Fruit fly (Drosophila melanogaster) whole organism, embryonic: ENCODE measurements around the gene CG4452.

Source experiments
- Awh ChIP-seq: fragments of 200-800 bp; sonication (Bioruptor generic); IDR thresholded peaks from 2 replicates; pipeline ENCODE4, ENCODE4 v1.3.6; 2022; ENCODE audit warnings: missing biosample characterization, missing genetic modification characterization
- CG12236 ChIP-seq: fragments of 200-800 bp; sonication (Bioruptor generic); optimal IDR thresholded peaks from 2 replicates; lab custom pipeline; 2016; ENCODE audit warnings: missing biosample characterization, missing genetic modification characterization
- CG12299 ChIP-seq: fragments of 200-800 bp; sonication (Bioruptor generic); optimal IDR thresholded peaks from 2 replicates; lab custom pipeline; 2018; ENCODE audit warnings: missing biosample characterization, mild to moderate bottlenecking, missing genetic modification characterization
- CG12391 ChIP-seq: fragments of 200-800 bp; sonication (Bioruptor generic); optimal IDR thresholded peaks from 3 replicates; lab custom pipeline; 2018; ENCODE audit warnings: missing biosample characterization, mild to moderate bottlenecking, missing genetic modification characterization, moderate library complexity
- CG13296 ChIP-seq: fragments of 200-800 bp; sonication (Bioruptor generic); optimal IDR thresholded peaks from 3 replicates; lab custom pipeline; 2018; ENCODE audit warnings: missing biosample characterization, mild to moderate bottlenecking, missing genetic modification characterization
- CG13424 ChIP-seq: fragments of 200-800 bp; sonication (Bioruptor generic); optimal IDR thresholded peaks from 2 replicates; lab custom pipeline; 2019; ENCODE audit warnings: missing biosample characterization, mild to moderate bottlenecking, missing genetic modification characterization, moderate library complexity
- CG14441 ChIP-seq: fragments of 200-800 bp; sonication (Bioruptor generic); IDR thresholded peaks from 2 replicates; pipeline ENCODE4 v1.3.6; 2022; ENCODE audit warnings: missing biosample characterization, missing genetic modification characterization
- CG14965 ChIP-seq: fragments of 200-800 bp; sonication (Bioruptor generic); optimal IDR thresholded peaks from 2 replicates; lab custom pipeline; 2016; ENCODE audit warnings: missing biosample characterization, missing genetic modification characterization, borderline replicate concordance
- CG15269 ChIP-seq: fragments of 200-800 bp; sonication (Bioruptor generic); optimal IDR thresholded peaks from 2 replicates; lab custom pipeline; 2018; ENCODE audit warnings: missing biosample characterization, mild to moderate bottlenecking, missing genetic modification characterization, moderate library complexity
- CG17328 ChIP-seq: fragments of 200-800 bp; sonication (Bioruptor generic); IDR thresholded peaks from 2 replicates; pipeline ENCODE4 v1.3.6; 2022; ENCODE audit warnings: missing biosample characterization, missing genetic modification characterization
- CG17568 ChIP-seq: fragments of 200-800 bp; sonication (Bioruptor generic); optimal IDR thresholded peaks from 2 replicates; lab custom pipeline; 2018; ENCODE audit warnings: missing biosample characterization, mild to moderate bottlenecking, missing genetic modification characterization, moderate library complexity
- CG17802 ChIP-seq: fragments of 200-800 bp; sonication (Bioruptor generic); optimal IDR thresholded peaks from 2 replicates; lab custom pipeline; 2018; ENCODE audit warnings: missing biosample characterization, mild to moderate bottlenecking, missing genetic modification characterization, moderate library complexity
- CG3281 ChIP-seq: fragments of 200-800 bp; sonication (Bioruptor generic); optimal IDR thresholded peaks from 3 replicates; lab custom pipeline; 2017; ENCODE audit warnings: missing biosample characterization, mild to moderate bottlenecking, missing genetic modification characterization
- CG6813 ChIP-seq: fragments of 200-800 bp; sonication (Bioruptor generic); optimal IDR thresholded peaks from 2 replicates; lab custom pipeline; 2017; ENCODE audit warnings: missing biosample characterization, missing genetic modification characterization, mild to moderate bottlenecking, moderate library complexity, missing genetic modification reagents
- CG7357 ChIP-seq: fragments of 200-800 bp; sonication (Bioruptor generic); IDR thresholded peaks from 3 replicates; pipeline ENCODE4 v1.3.6; 2022; ENCODE audit warnings: missing biosample characterization, missing genetic modification characterization
- Chrac-16 ChIP-seq: fragments of 200-800 bp; sonication (Bioruptor generic); optimal IDR thresholded peaks from 3 replicates; lab custom pipeline; 2016; ENCODE audit warnings: missing biosample characterization, missing genetic modification characterization
- Deaf1 ChIP-seq: fragments of 200-800 bp; optimal IDR thresholded peaks from 3 replicates; lab custom pipeline; 2019; ENCODE audit warnings: missing biosample characterization, mild to moderate bottlenecking, missing genetic modification characterization, moderate library complexity
- Dek ChIP-seq: fragments of 200-800 bp; sonication (Bioruptor generic); optimal IDR thresholded peaks from 3 replicates; lab custom pipeline; 2019; ENCODE audit warnings: missing biosample characterization, mild to moderate bottlenecking, missing genetic modification characterization, moderate library complexity
- Dll ChIP-seq: fragments of 200-800 bp; sonication (Bioruptor generic); IDR thresholded peaks from 4 replicates; pipeline ENCODE4 v1.3.6; 2022; ENCODE audit warnings: missing biosample characterization, missing genetic modification characterization; ENCODE audit not compliant: partially characterized antibody
- Fer1 ChIP-seq: fragments of 200-800 bp; sonication (Bioruptor generic); optimal IDR thresholded peaks from 2 replicates; lab custom pipeline; 2017; ENCODE audit warnings: missing biosample characterization, mild to moderate bottlenecking, missing genetic modification characterization
- Fer3 ChIP-seq: fragments of 200-800 bp; sonication (Bioruptor generic); optimal IDR thresholded peaks from 2 replicates; lab custom pipeline; 2018; ENCODE audit warnings: missing biosample characterization, mild to moderate bottlenecking, missing genetic modification characterization, moderate library complexity
- H2.0 ChIP-seq: fragments of 200-800 bp; sonication (Bioruptor generic); IDR thresholded peaks from 2 replicates; pipeline ENCODE4 v1.3.6; 2022; ENCODE audit warnings: missing biosample characterization, missing genetic modification characterization
- Lim3 ChIP-seq: fragments of 200-800 bp; sonication (Bioruptor generic); IDR thresholded peaks from 2 replicates; pipeline ENCODE4 v1.3.6; 2022; ENCODE audit warnings: missing biosample characterization, missing genetic modification characterization
- Myb ChIP-seq: fragments of 200-800 bp; sonication (Bioruptor generic); optimal IDR thresholded peaks from 2 replicates; lab custom pipeline; 2016; ENCODE audit warnings: missing biosample characterization, missing genetic modification characterization
- Nf-YB ChIP-seq: fragments of 200-800 bp; sonication (Bioruptor generic); optimal IDR thresholded peaks from 3 replicates; lab custom pipeline; 2019; ENCODE audit warnings: missing biosample characterization, mild to moderate bottlenecking, missing genetic modification characterization, moderate library complexity
- NfI ChIP-seq: fragments of 200-800 bp; sonication (Bioruptor generic); optimal IDR thresholded peaks from 3 replicates; lab custom pipeline; 2018; ENCODE audit warnings: missing biosample characterization, mild to moderate bottlenecking, missing genetic modification characterization, moderate library complexity
- Oli ChIP-seq: fragments of 200-800 bp; sonication (Bioruptor generic); optimal IDR thresholded peaks from 2 replicates; lab custom pipeline; 2018; ENCODE audit warnings: missing biosample characterization, mild to moderate bottlenecking, missing genetic modification characterization, moderate library complexity
- Poxn ChIP-seq: fragments of 200-800 bp; sonication (Bioruptor generic); IDR thresholded peaks from 2 replicates; pipeline ENCODE4 v1.3.6; 2022; ENCODE audit warnings: missing biosample characterization, missing genetic modification characterization
- Ptx1 ChIP-seq: fragments of 200-800 bp; sonication (Bioruptor generic); IDR thresholded peaks from 2 replicates; pipeline ENCODE4 v1.3.6; 2022; ENCODE audit warnings: missing biosample characterization, missing genetic modification characterization
- Sry-δ ChIP-seq: fragments of 200-800 bp; sonication (Bioruptor generic); optimal IDR thresholded peaks from 2 replicates; lab custom pipeline; 2016; ENCODE audit warnings: missing biosample characterization, missing genetic modification characterization
- Tbp ChIP-seq: fragments of >200 bp; optimal IDR thresholded peaks from 2 replicates; lab custom pipeline; 2018; ENCODE audit warnings: missing biosample characterization, missing genetic modification characterization
- Vsx1 ChIP-seq: fragments of 200-800 bp; sonication (Bioruptor generic); optimal IDR thresholded peaks from 2 replicates; lab custom pipeline; 2017; ENCODE audit warnings: missing biosample characterization, mild to moderate bottlenecking, missing genetic modification characterization, missing genetic modification reagents
- Xbp1 ChIP-seq: fragments of 200-800 bp; sonication (Bioruptor generic); optimal IDR thresholded peaks from 3 replicates; lab custom pipeline; 2016; ENCODE audit warnings: missing biosample characterization, mild to moderate bottlenecking, missing genetic modification characterization
- ac ChIP-seq: fragments of 200-800 bp; sonication (Bioruptor generic); optimal IDR thresholded peaks from 3 replicates; lab custom pipeline; 2017; ENCODE audit warnings: missing biosample characterization, mild to moderate bottlenecking, missing genetic modification characterization
- ase ChIP-seq: fragments of 200-800 bp; sonication (Bioruptor generic); IDR thresholded peaks from 3 replicates; pipeline ENCODE4 v1.3.6; 2022; ENCODE audit warnings: missing biosample characterization, missing genetic modification characterization
- az2 ChIP-seq: fragments of 200-800 bp; sonication (Bioruptor generic); optimal IDR thresholded peaks from 3 replicates; lab custom pipeline; 2016; ENCODE audit warnings: missing biosample characterization, missing genetic modification characterization
- btn ChIP-seq: fragments of 200-800 bp; sonication (Bioruptor generic); optimal IDR thresholded peaks from 2 replicates; lab custom pipeline; 2016; ENCODE audit warnings: missing biosample characterization, missing genetic modification characterization
- ftz-f1 ChIP-seq: fragments of 200-800 bp; sonication (Bioruptor generic); optimal IDR thresholded peaks from 2 replicates; lab custom pipeline; 2016; ENCODE audit warnings: missing biosample characterization, missing genetic modification characterization
- gem ChIP-seq: fragments of 200-800 bp; sonication (Bioruptor generic); optimal IDR thresholded peaks from 2 replicates; lab custom pipeline; 2019; ENCODE audit warnings: missing biosample characterization, mild to moderate bottlenecking, missing genetic modification characterization, moderate library complexity
- lov ChIP-seq, 2 experiments: fragments of 200-800 bp in 1 of 2; fragments of >200 bp in 1 of 2; sonication (Bioruptor generic) in 1 of 2; IDR thresholded peaks in 1 of 2; optimal IDR thresholded peaks in 1 of 2; 2 replicates in 1 of 2; 3 replicates in 1 of 2; pipeline versions ENCODE4 v1.3.6 to Lab custom; 2017 to 2022; ENCODE audit warnings: missing biosample characterization in 1 of 2, missing genetic modification characterization in 1 of 2
- luna ChIP-seq: fragments of 200-800 bp; sonication (Bioruptor generic); optimal IDR thresholded peaks from 2 replicates; lab custom pipeline; 2016; ENCODE audit warnings: missing biosample characterization, missing genetic modification characterization
- ranshi ChIP-seq: fragments of 200-800 bp; sonication (Bioruptor generic); IDR thresholded peaks from 2 replicates; pipeline ENCODE4 v1.3.6; 2022; ENCODE audit warnings: missing biosample characterization, missing genetic modification characterization
- run ChIP-seq: fragments of 200-800 bp; sonication (Bioruptor generic); optimal IDR thresholded peaks from 3 replicates; lab custom pipeline; 2018; ENCODE audit warnings: missing biosample characterization, mild to moderate bottlenecking, missing genetic modification characterization
- sens ChIP-seq: fragments of 200-800 bp; sonication (Bioruptor generic); peaks from one replicate; lab custom pipeline; 2016; ENCODE audit warnings: missing biosample characterization, missing genetic modification characterization
- slou ChIP-seq: fragments of 200-800 bp; sonication (Bioruptor generic); optimal IDR thresholded peaks from 3 replicates; lab custom pipeline; 2016; ENCODE audit warnings: missing biosample characterization, missing genetic modification characterization
- sna ChIP-seq: fragments of 200-800 bp; sonication (Bioruptor generic); IDR thresholded peaks from 2 replicates; pipeline ENCODE4 v1.3.6; 2022; ENCODE audit warnings: missing biosample characterization, missing genetic modification characterization; ENCODE audit not compliant: partially characterized antibody
- stc ChIP-seq: fragments of 200-800 bp; sonication (Bioruptor generic); IDR thresholded peaks from 2 replicates; pipeline ENCODE4 v1.3.6; 2022; ENCODE audit warnings: missing biosample characterization, missing genetic modification characterization
- tgo ChIP-seq: fragments of 200-800 bp; sonication (Bioruptor generic); IDR thresholded peaks from 3 replicates; pipeline ENCODE4 v1.3.6; 2022; ENCODE audit warnings: missing biosample characterization, missing genetic modification characterization
- tio ChIP-seq: fragments of 200-800 bp; sonication (Bioruptor generic); optimal IDR thresholded peaks from 2 replicates; lab custom pipeline; 2017; ENCODE audit warnings: missing biosample characterization, missing genetic modification characterization, inconsistent platforms

Gene CG4452

dm6 chr3L:9333745-9334382 lies 33.3 kb upstream of the CG4452 start, which contains the start of gene PGRP-LA (continued):
- TF ChIP-seq CG14965 (GFP tag; lab: Kevin White, UChicago), result peak; percentile 80
- peak; percentile 44; the same call in 1 of the 2 replicates for TF ChIP-seq Ptx1 (GFP tag; lab: Robert Waterston, UW)
- peak; percentile 29; the same call in 1 of the 2 replicates for TF ChIP-seq H2.0 (GFP tag; lab: Robert Waterston, UW)
- no peak for TF ChIP-seq Tbp (GFP tag; lab: Kevin White, UChicago)
- peak; percentile 15; the same call in 1 of the 2 replicates for TF ChIP-seq ranshi
- no peak for TF ChIP-seq Lim3 (GFP tag; lab: Robert Waterston, UW)
- TF ChIP-seq Fer3 (tag; lab: Kevin White, UChicago), result peak; percentile 29
- TF ChIP-seq CG15269, result peak; percentile 51
- no peak for TF ChIP-seq CG12391 (tag; lab: Kevin White, UChicago)
- TF ChIP-seq slou (GFP tag; lab: Kevin White, UChicago), result no peak
- peak; percentile 46 for TF ChIP-seq NfI (GFP tag; lab: Kevin White, UChicago)
- no peak for TF ChIP-seq CG6813 (GFP tag; lab: Kevin White, UChicago)
- no peak for TF ChIP-seq ac (GFP tag; lab: Kevin White, UChicago)
- no peak for TF ChIP-seq luna (GFP tag; lab: Kevin White, UChicago)
- TF ChIP-seq CG3281 (GFP tag; lab: Kevin White, UChicago), result peak; percentile 36
- TF ChIP-seq tio (GFP tag; lab: Kevin White, UChicago), result no peak
- peak; percentile 24; the same call in 1 of the 3 replicates for TF ChIP-seq ase (GFP tag; lab: Robert Waterston, UW)
- no peak for TF ChIP-seq lov (optimal IDR thresholded peaks at IDR 0.05; lab: Kevin White, UChicago)
- no peak for TF ChIP-seq lov (GFP tag; IDR thresholded peaks at IDR 0.05; lab: Robert Waterston, UW)
- TF ChIP-seq sens (GFP tag; lab: Kevin White, UChicago), result peak; percentile 77
- TF ChIP-seq Sry-δ (GFP tag; lab: Kevin White, UChicago), result no peak
- no peak for TF ChIP-seq Dll (GFP tag; lab: Robert Waterston, UW)
- peak; percentile 40; the same call in 1 of the 3 replicates for TF ChIP-seq tgo
- TF ChIP-seq Nf-YB (GFP tag; lab: Kevin White, UChicago), result no peak
- no peak for TF ChIP-seq CG17802 (tag; lab: Kevin White, UChicago)
- no peak for TF ChIP-seq CG7357
- TF ChIP-seq CG14441 (GFP tag; lab: Robert Waterston, UW), result 0 out of 2 replicates have a peak, but pooled peaks have one; percentile 52
- peak; percentile 41 for TF ChIP-seq gem
- TF ChIP-seq CG12236 (GFP tag; lab: Kevin White, UChicago), result no peak
- TF ChIP-seq ftz-f1 (GFP tag; lab: Kevin White, UChicago), result no peak
- peak; percentile 54 for TF ChIP-seq Myb (GFP tag; lab: Kevin White, UChicago)
- no peak for TF ChIP-seq CG17568 (GFP tag; lab: Kevin White, UChicago)
- TF ChIP-seq btn (GFP tag; lab: Kevin White, UChicago), result no peak
- TF ChIP-seq Fer1 (GFP tag; lab: Kevin White, UChicago), result no peak
- TF ChIP-seq Chrac-16, result peak; percentile 1
- no peak for TF ChIP-seq sna (GFP tag; lab: Robert Waterston, UW)
- TF ChIP-seq Vsx1 (GFP tag; lab: Kevin White, UChicago), result no peak
- no peak; the same call in 1 of the 2 replicates for TF ChIP-seq CG17328 (GFP tag; lab: Robert Waterston, UW)
- peak; percentile 27 for TF ChIP-seq Oli (tag; lab: Kevin White, UChicago)
- TF ChIP-seq Xbp1 (GFP tag; lab: Kevin White, UChicago), result peak; percentile 55
- no peak for TF ChIP-seq stc
- TF ChIP-seq Dek (tag; lab: Kevin White, UChicago), result no peak
- peak; percentile 30 for TF ChIP-seq CG13424
- no peak for TF ChIP-seq run
- TF ChIP-seq Poxn (GFP tag; lab: Robert Waterston, UW), result no peak
- TF ChIP-seq CG13296 (GFP tag; lab: Kevin White, UChicago), result peak; percentile 38
- TF ChIP-seq Awh (GFP tag; lab: Robert Waterston, UW), result no peak
- TF ChIP-seq az2 (GFP tag; lab: Kevin White, UChicago), result peak; percentile 1
- no peak for TF ChIP-seq Deaf1 (tag; lab: Kevin White, UChicago)
- no peak for TF ChIP-seq CG12299 (tag; lab: Kevin White, UChicago)
